Fruit fly (Drosophila melanogaster): Measurements from ENCODE around the gene ko.
A peak's percentile ranks its signal among the peaks of the same experiment; 100 is the strongest.

Gene ko

dm6 chr3L:21056792-21057567, 74.0 kb downstream of the ko start (continued):
- TF ChIP-seq bsh (GFP tag; optimal IDR thresholded peaks at IDR 0.05) (peak in 1 of 2 experiments; percentile 20), twi (tag; optimal IDR thresholded peaks at IDR 0.05) (peak; percentile 78), CG34422 (GFP tag; IDR thresholded peaks at IDR 0.05) (0 out of 3 replicates have a peak, but pooled peaks have one; percentile 31), abd-A (tag; optimal IDR thresholded peaks at IDR 0.05) (peak; percentile 34), Usf (GFP tag; optimal IDR thresholded peaks at IDR 0.05) (no peak), vvl (GFP tag; IDR thresholded peaks at IDR 0.05) (0 out of 2 replicates have a peak, but pooled peaks have one; percentile 13), Sox100B (GFP tag; optimal IDR thresholded peaks at IDR 0.05) (peak; percentile 51), phol (tag; optimal IDR thresholded peaks at IDR 0.05) (peak; percentile 36), Nf-YB (GFP tag; optimal IDR thresholded peaks at IDR 0.05) (no peak), Hsf (GFP tag; optimal IDR thresholded peaks at IDR 0.05) (no peak), eve (GFP tag; optimal IDR thresholded peaks at IDR 0.05) (peak in 1 of 2 experiments; percentile 75), tio (GFP tag; optimal IDR thresholded peaks at IDR 0.05) (peak; percentile 23), shn (GFP tag; optimal IDR thresholded peaks at IDR 0.05) (peak; percentile 24), Atf-2 (GFP tag; optimal IDR thresholded peaks at IDR 0.05) (no peak), CG18262 (tag; optimal IDR thresholded peaks at IDR 0.05) (peak; percentile 9), z (GFP tag; IDR thresholded peaks at IDR 0.05) (0 out of 3 replicates have a peak, but pooled peaks have one; percentile 24), row (GFP tag; IDR thresholded peaks at IDR 0.05) (peak; percentile 60; the same call in 2 of the 3 replicates), CG11696 (GFP tag; IDR thresholded peaks at IDR 0.05) (no peak), Hr3 (GFP tag; optimal IDR thresholded peaks at IDR 0.05) (peak; percentile 4), grau (tag; optimal IDR thresholded peaks at IDR 0.05) (peak; percentile 11)

- TF ChIP-seq wor (GFP tag; IDR thresholded peaks at IDR 0.05) (0 out of 2 replicates have a peak, but pooled peaks have one; percentile 13), az2 (GFP tag; optimal IDR thresholded peaks at IDR 0.05) (peak; percentile 11), pfk (GFP tag; optimal IDR thresholded peaks at IDR 0.05) (no peak), CHES-1-like (GFP tag; optimal IDR thresholded peaks at IDR 0.05) (no peak), CG7839 (tag; optimal IDR thresholded peaks at IDR 0.05) (peak; percentile 45), Jarid2 (GFP tag; optimal IDR thresholded peaks at IDR 0.05) (peak; percentile 8), CG13424 (tag; optimal IDR thresholded peaks at IDR 0.05) (peak; percentile 44), hb (GFP tag; IDR thresholded peaks at IDR 0.05; ENCODE audit: partially characterized antibody) (no peak), Gsc (GFP tag; IDR thresholded peaks at IDR 0.05) (no peak), HLH3B (GFP tag; IDR thresholded peaks at IDR 0.05) (no peak), CG8281 (tag; optimal IDR thresholded peaks at IDR 0.05) (no peak), jumu (GFP tag; optimal IDR thresholded peaks at IDR 0.05) (no peak), CG17829 (tag; optimal IDR thresholded peaks at IDR 0.05) (no peak), Hr51 (GFP tag; optimal IDR thresholded peaks at IDR 0.05) (peak in 1 of 2 experiments; percentile 53), lmd (GFP tag; IDR thresholded peaks at IDR 0.05) (no peak), CG7987 (GFP tag; optimal IDR thresholded peaks at IDR 0.05) (no peak), CG12219 (GFP tag; optimal IDR thresholded peaks at IDR 0.05) (no peak), CoRest (tag; optimal IDR thresholded peaks at IDR 0.05) (peak; percentile 55), psq (GFP tag; optimal IDR thresholded peaks at IDR 0.05) (no peak), CG2202 (tag; optimal IDR thresholded peaks at IDR 0.05) (no peak), CG1792 (GFP tag; optimal IDR thresholded peaks at IDR 0.05) (no peak), CG10267 (tag; optimal IDR thresholded peaks at IDR 0.05) (peak; percentile 8), CG2678 (tag; optimal IDR thresholded peaks at IDR 0.05) (peak; percentile 39), pum (GFP tag; optimal IDR thresholded peaks at IDR 0.05) (no peak), dpn (GFP tag; optimal IDR thresholded peaks at IDR 0.05) (no peak), H15 (GFP tag; IDR thresholded peaks at IDR 0.05) (no peak), CG2712 (tag; optimal IDR thresholded peaks at IDR 0.05) (peak; percentile 23), CG33213 (GFP tag; optimal IDR thresholded peaks at IDR 0.05) (no peak), CG11247 (GFP tag; IDR thresholded peaks at IDR 0.05) (no peak)
Observed at dm6 chr3L:21056290-21056689, 74.7 kb downstream of the ko start.
